Worm (Caenorhabditis elegans) whole organism, young adult: ENCODE measurements around the gene rpap-2.
A peak's percentile ranks its signal among the peaks of the same experiment; 100 is the strongest.

Experiments
- B0019.2 ChIP-seq: fragments of 200-800 bp; sonication (Bioruptor generic); conservative IDR thresholded peaks from 2 replicates; pipeline ENCODE4 v1.3.6; 2022; ENCODE audit warnings: missing genetic modification reagents, missing genetic modification characterization, missing compliant biosample characterization
- B0336.3 ChIP-seq: fragments of 200-800 bp; sonication (Bioruptor generic); IDR thresholded peaks from 2 replicates; pipeline ENCODE4 v1.3.6; 2022; ENCODE audit warnings: missing genetic modification characterization, missing compliant biosample characterization
- F22D6.2 ChIP-seq: sonication (generic microtip); optimal IDR thresholded peaks from 2 replicates; lab custom pipeline; 2016; ENCODE audit warnings: mild to moderate bottlenecking, missing genetic modification characterization, missing compliant biosample characterization
- F23B12.7 ChIP-seq: sonication (generic microtip); optimal IDR thresholded peaks from 2 replicates; lab custom pipeline; 2017; ENCODE audit warnings: missing genetic modification characterization, mild to moderate bottlenecking, missing compliant biosample characterization, antibody characterized with exemption, moderate library complexity; ENCODE audit not compliant: insufficient read depth
- F37B4.10 ChIP-seq: fragments of 200-800 bp; sonication (Bioruptor generic); IDR thresholded peaks from 2 replicates; pipeline ENCODE4 v1.3.6; 2022; ENCODE audit warnings: missing genetic modification characterization, missing compliant biosample characterization
- F52B5.7 ChIP-seq: sonication (generic microtip); optimal IDR thresholded peaks from 2 replicates; lab custom pipeline; 2016; ENCODE audit warnings: mild to moderate bottlenecking, missing genetic modification characterization, missing compliant biosample characterization
- F57A8.1 ChIP-seq: fragments of 200-800 bp; sonication (Bioruptor generic); optimal IDR thresholded peaks from 2 replicates; lab custom pipeline; 2018; ENCODE audit warnings: mild to moderate bottlenecking, missing genetic modification characterization, moderate library complexity, missing compliant biosample characterization
- K12H6.12 ChIP-seq: fragments of 200-800 bp; sonication (Bioruptor generic); optimal IDR thresholded peaks from 2 replicates; lab custom pipeline; 2018; ENCODE audit warnings: mild to moderate bottlenecking, missing genetic modification characterization, missing compliant biosample characterization
- T07F8.4 ChIP-seq: sonication (generic microtip); optimal IDR thresholded peaks from 2 replicates; lab custom pipeline; 2016; ENCODE audit warnings: mild to moderate bottlenecking, missing genetic modification characterization, moderate library complexity, missing compliant biosample characterization
- Y53F4B.3 ChIP-seq: fragments of 200-800 bp; sonication (Bioruptor generic); IDR thresholded peaks from 2 replicates; pipeline ENCODE4 v1.3.6; 2022; ENCODE audit warnings: missing genetic modification reagents, missing genetic modification characterization, missing compliant biosample characterization
- Y95B8A.8 ChIP-seq: fragments of 200-800 bp; sonication (Bioruptor generic); IDR thresholded peaks from 2 replicates; pipeline ENCODE4 v1.3.6; 2022; ENCODE audit warnings: missing genetic modification reagents, missing genetic modification characterization, missing compliant biosample characterization
- akir-1 ChIP-seq: fragments of 200-800 bp; sonication (Bioruptor generic); optimal IDR thresholded peaks from 2 replicates; lab custom pipeline; 2018; ENCODE audit warnings: mild to moderate bottlenecking, missing genetic modification characterization, moderate library complexity, missing compliant biosample characterization
- bed-2 ChIP-seq: fragments of 200-800 bp; sonication (Bioruptor generic); IDR thresholded peaks from 2 replicates; pipeline ENCODE4 v1.3.6; 2022; ENCODE audit warnings: missing genetic modification reagents, missing genetic modification characterization, missing compliant biosample characterization
- ceh-100 ChIP-seq: fragments of 200-800 bp; sonication (Bioruptor generic); IDR thresholded peaks from 2 replicates; pipeline ENCODE4 v1.3.6; 2022; ENCODE audit warnings: missing genetic modification reagents, missing genetic modification characterization, missing compliant biosample characterization
- ceh-27 ChIP-seq: fragments of 200-800 bp; sonication (Bioruptor generic); optimal IDR thresholded peaks from 2 replicates; lab custom pipeline; 2018; ENCODE audit warnings: mild to moderate bottlenecking, missing genetic modification characterization, moderate library complexity, missing compliant biosample characterization
- ceh-40 ChIP-seq: fragments of 200-800 bp; sonication (Bioruptor generic); IDR thresholded peaks from 2 replicates; pipeline ENCODE4 v1.3.6; 2022; ENCODE audit warnings: missing genetic modification characterization, missing compliant biosample characterization
- ceh-58 ChIP-seq: fragments of 200-800 bp; sonication (Bioruptor generic); IDR thresholded peaks from 2 replicates; pipeline ENCODE4 v1.3.6; 2022; ENCODE audit warnings: missing genetic modification characterization, missing compliant biosample characterization
- dpff-1 ChIP-seq: sonication (generic microtip); optimal IDR thresholded peaks from 2 replicates; lab custom pipeline; 2017; ENCODE audit warnings: mild to moderate bottlenecking, missing genetic modification characterization, missing compliant biosample characterization
- egrh-3 ChIP-seq: fragments of 200-800 bp; sonication (Bioruptor generic); IDR thresholded peaks from 2 replicates; pipeline ENCODE4 v1.3.6; 2022; ENCODE audit warnings: missing genetic modification reagents, missing genetic modification characterization, missing compliant biosample characterization
- ekl-4 ChIP-seq: fragments of 200-800 bp; sonication (Bioruptor generic); IDR thresholded peaks from 2 replicates; pipeline ENCODE4 v1.3.6; 2022; ENCODE audit warnings: missing genetic modification reagents, missing genetic modification characterization, missing compliant biosample characterization
- ets-4 ChIP-seq: fragments of 200-800 bp; sonication (Bioruptor generic); optimal IDR thresholded peaks from 2 replicates; lab custom pipeline; 2018; ENCODE audit warnings: mild to moderate bottlenecking, missing genetic modification characterization, missing compliant biosample characterization
- fkh-3 ChIP-seq: sonication (generic microtip); optimal IDR thresholded peaks from 2 replicates; lab custom pipeline; 2016; ENCODE audit warnings: mild to moderate bottlenecking, missing genetic modification characterization, missing compliant biosample characterization
- gei-17 ChIP-seq: fragments of 200-800 bp; sonication (Bioruptor generic); optimal IDR thresholded peaks from 2 replicates; lab custom pipeline; 2018; ENCODE audit warnings: mild to moderate bottlenecking, missing genetic modification characterization, missing compliant biosample characterization
- him-1 ChIP-seq: sonication (generic microtip); optimal IDR thresholded peaks from 2 replicates; lab custom pipeline; 2016; ENCODE audit warnings: missing genotype, missing genetic modification reagents, missing genetic modification characterization, missing compliant biosample characterization
- hlh-26 ChIP-seq: fragments of 200-800 bp; sonication (Bioruptor generic); conservative IDR thresholded peaks from 2 replicates; pipeline ENCODE4 v1.3.6; 2022; ENCODE audit warnings: missing genetic modification reagents, missing genetic modification characterization, missing compliant biosample characterization
- let-526 ChIP-seq: fragments of 200-800 bp; sonication (Bioruptor generic); IDR thresholded peaks from 2 replicates; pipeline ENCODE4 v1.3.6; 2022; ENCODE audit warnings: missing genetic modification reagents, missing genetic modification characterization, missing compliant biosample characterization
- lin-35 ChIP-seq, 3 experiments: fragments of 150-350 bp in 2 of 3; sonication (generic microtip) in 1 of 3; optimal IDR thresholded peaks; 2 replicates each; lab custom pipeline; 2014 to 2018; ENCODE audit warnings: missing biosample characterization in 3 of 3, missing genetic modification characterization in 3 of 3, missing genetic modification reagents in 3 of 3
- lin-40 ChIP-seq: sonication (generic microtip); optimal IDR thresholded peaks from 2 replicates; lab custom pipeline; 2016; ENCODE audit warnings: missing genetic modification characterization, mild to moderate bottlenecking, missing compliant biosample characterization, missing genotype, missing genetic modification reagents
- lsy-27 ChIP-seq: sonication (generic microtip); optimal IDR thresholded peaks from 2 replicates; lab custom pipeline; 2017; ENCODE audit warnings: missing genetic modification characterization, mild to moderate bottlenecking, missing compliant biosample characterization, antibody characterized with exemption, missing genotype, borderline replicate concordance; ENCODE audit not compliant: insufficient read depth
- madf-10 ChIP-seq: sonication (generic microtip); optimal IDR thresholded peaks from 2 replicates; lab custom pipeline; 2016; ENCODE audit warnings: mild to moderate bottlenecking, missing genetic modification characterization, missing compliant biosample characterization
- madf-3 ChIP-seq: fragments of 200-800 bp; sonication (Bioruptor generic); IDR thresholded peaks from 2 replicates; pipeline ENCODE4 v1.3.6; 2022; ENCODE audit warnings: missing genetic modification reagents, missing genetic modification characterization, missing compliant biosample characterization
- mcd-1 ChIP-seq: fragments of 200-800 bp; sonication (Bioruptor generic); IDR thresholded peaks from 2 replicates; pipeline ENCODE4 v1.3.6; 2022; ENCODE audit warnings: missing genetic modification reagents, missing genetic modification characterization, missing compliant biosample characterization
- nfyb-1 ChIP-seq: fragments of 200-800 bp; sonication (Bioruptor generic); IDR thresholded peaks from 2 replicates; pipeline ENCODE4 v1.3.6; 2022; ENCODE audit warnings: missing genetic modification reagents, missing genetic modification characterization, missing compliant biosample characterization
- nhr-90 ChIP-seq: sonication (generic microtip); optimal IDR thresholded peaks from 2 replicates; lab custom pipeline; 2016; ENCODE audit warnings: missing genotype, mild to moderate bottlenecking, missing genetic modification characterization, missing compliant biosample characterization
- pha-4 ChIP-seq: fragments of 150-350 bp; sonication (generic microtip); optimal IDR thresholded peaks from 2 replicates; lab custom pipeline; 2014; ENCODE audit warnings: missing biosample characterization, missing genetic modification reagents, missing genetic modification characterization
- rec-8 ChIP-seq, 2 experiments: sonication (generic microtip); optimal IDR thresholded peaks; 2 replicates each; lab custom pipeline; 2016; ENCODE audit warnings: mild to moderate bottlenecking in 2 of 2, missing genetic modification characterization in 2 of 2, missing genetic modification reagents in 2 of 2, missing genotype in 2 of 2, missing biosample characterization in 1 of 2, missing compliant biosample characterization in 1 of 2, moderate library complexity in 1 of 2
- snpc-3.4 ChIP-seq: sonication (generic microtip); optimal IDR thresholded peaks from 2 replicates; lab custom pipeline; 2017; ENCODE audit warnings: missing genetic modification characterization, mild to moderate bottlenecking, missing compliant biosample characterization, antibody characterized with exemption, moderate library complexity, missing genotype, missing genetic modification reagents
- somi-1 ChIP-seq: fragments of 200-800 bp; sonication (Bioruptor generic); optimal IDR thresholded peaks from 2 replicates; lab custom pipeline; 2018; ENCODE audit warnings: mild to moderate bottlenecking, missing genetic modification characterization, missing compliant biosample characterization
- tbx-9 ChIP-seq: sonication (generic microtip); optimal IDR thresholded peaks from 2 replicates; lab custom pipeline; 2016; ENCODE audit warnings: borderline replicate concordance, missing genetic modification characterization, inconsistent platforms, missing compliant biosample characterization
- tlf-1 ChIP-seq: fragments of 200-800 bp; sonication (Bioruptor generic); optimal IDR thresholded peaks from 2 replicates; lab custom pipeline; 2018; ENCODE audit warnings: mild to moderate bottlenecking, missing genetic modification characterization, missing compliant biosample characterization
- unc-62 ChIP-seq: fragments of 150-350 bp; optimal IDR thresholded peaks from 2 replicates; lab custom pipeline; 2014; ENCODE audit warnings: missing biosample characterization, missing genetic modification reagents, missing genetic modification characterization
- ztf-25 ChIP-seq: fragments of 200-800 bp; sonication (Bioruptor generic); IDR thresholded peaks from 2 replicates; pipeline ENCODE4 v1.3.6; 2022; ENCODE audit warnings: missing genetic modification reagents, missing genetic modification characterization, missing compliant biosample characterization
- ztf-3 ChIP-seq: fragments of 200-800 bp; sonication (Bioruptor generic); optimal IDR thresholded peaks from 2 replicates; lab custom pipeline; 2018; ENCODE audit warnings: mild to moderate bottlenecking, missing genetic modification characterization, missing compliant biosample characterization
- ztf-6 ChIP-seq: fragments of 200-800 bp; sonication (Bioruptor generic); IDR thresholded peaks from 2 replicates; pipeline ENCODE4 v1.3.6; 2022; ENCODE audit warnings: missing genetic modification reagents, missing genetic modification characterization, missing compliant biosample characterization

Gene rpap-2

ce11 chrIII:9001491-9001890, 33.7 kb downstream of the rpap-2 start (continued):
- TF ChIP-seq mcd-1 (GFP tag; lab: Robert Waterston, UW), result no peak
- TF ChIP-seq akir-1 (GFP tag; lab: Kevin White, UChicago), result no peak
- no peak for TF ChIP-seq B0019.2 (GFP tag; lab: Robert Waterston, UW)
- TF ChIP-seq ceh-100 (GFP tag; lab: Robert Waterston, UW), result no peak
- no peak for TF ChIP-seq hlh-26 (GFP tag; lab: Robert Waterston, UW)
- TF ChIP-seq ceh-27 (GFP tag; lab: Kevin White, UChicago), result no peak
- no peak for TF ChIP-seq lsy-27
- TF ChIP-seq let-526 (GFP tag; lab: Robert Waterston, UW), result no peak
- TF ChIP-seq nhr-90 (tag; lab: Kevin White, UChicago), result no peak
- TF ChIP-seq egrh-3 (GFP tag; lab: Robert Waterston, UW), result no peak
- TF ChIP-seq ztf-25, result no peak
- TF ChIP-seq F57A8.1 (GFP tag; lab: Kevin White, UChicago), result no peak
- TF ChIP-seq ztf-3 (GFP tag; lab: Kevin White, UChicago), result no peak
- no peak for TF ChIP-seq unc-62 (GFP tag; lab: Kevin White, UChicago)
- no peak for TF ChIP-seq ekl-4 (GFP tag; lab: Robert Waterston, UW)
- TF ChIP-seq lin-40 (tag; lab: Kevin White, UChicago), result no peak
- TF ChIP-seq F52B5.7 (tag; lab: Kevin White, UChicago), result no peak
- TF ChIP-seq pha-4 (tag; lab: Kevin White, UChicago), result no peak
- no peak for TF ChIP-seq T07F8.4
- TF ChIP-seq K12H6.12 (tag; lab: Kevin White, UChicago), result no peak
- TF ChIP-seq him-1, result no peak
- TF ChIP-seq rec-8 (tag; optimal IDR thresholded peaks at IDR 0.05; lab: Kevin White, UChicago), result no peak
- TF ChIP-seq F23B12.7 (tag; lab: Kevin White, UChicago), result no peak
- TF ChIP-seq Y53F4B.3 (GFP tag; lab: Robert Waterston, UW), result no peak
- no peak for TF ChIP-seq gei-17 (GFP tag; lab: Kevin White, UChicago)
- TF ChIP-seq tlf-1 (GFP tag; lab: Kevin White, UChicago), result no peak
- no peak for TF ChIP-seq somi-1 (GFP tag; lab: Kevin White, UChicago)
- TF ChIP-seq ceh-40, result no peak
- no peak for TF ChIP-seq ets-4
- TF ChIP-seq F37B4.10, result no peak
- no peak for TF ChIP-seq nfyb-1
- no peak for TF ChIP-seq B0336.3 (GFP tag; lab: Robert Waterston, UW)
- TF ChIP-seq ceh-58 (GFP tag; lab: Robert Waterston, UW), result no peak
- TF ChIP-seq F22D6.2 (tag; lab: Kevin White, UChicago), result no peak
- TF ChIP-seq madf-10 (tag; lab: Kevin White, UChicago), result no peak
- TF ChIP-seq bed-2 (GFP tag; lab: Robert Waterston, UW), result no peak
- no peak for TF ChIP-seq dpff-1 (tag; lab: Kevin White, UChicago)
- TF ChIP-seq Y95B8A.8, result no peak
- no peak for TF ChIP-seq tbx-9 (tag; lab: Kevin White, UChicago)
- no peak for TF ChIP-seq fkh-3 (tag; lab: Kevin White, UChicago)
- TF ChIP-seq madf-3 (GFP tag; lab: Robert Waterston, UW), result no peak
- peak in 1 of 3 experiments; percentile 47 for TF ChIP-seq lin-35 (GFP tag; optimal IDR thresholded peaks at IDR 0.05; lab: Kevin White, UChicago)
- TF ChIP-seq snpc-3.4 (tag; lab: Kevin White, UChicago), result no peak
- TF ChIP-seq ztf-6 (GFP tag; lab: Robert Waterston, UW), result no peak
- TF ChIP-seq, all 124 proteins: peak for 18
